Fruit fly (Drosophila melanogaster): ENCODE data around the gene CG5895.

The CG5895 gene

dm6 chr3L:16027163-16027633 lies 8.1 kb upstream of the CG5895 start (continued):
- TF ChIP-seq svp (GFP tag): peak; percentile 82
- TF ChIP-seq Eip93F (GFP tag; optimal IDR thresholded peaks at IDR 0.05): peak; percentile 2
- TF ChIP-seq Blimp-1 (GFP tag; optimal IDR thresholded peaks at IDR 0.05): no peak
- TF ChIP-seq Lpt (GFP tag; optimal IDR thresholded peaks at IDR 0.05): peak; percentile 66
- peak; percentile 68 for TF ChIP-seq spab (GFP tag; optimal IDR thresholded peaks at IDR 0.05)
- peak; percentile 73 for TF ChIP-seq net (GFP tag; optimal IDR thresholded peaks at IDR 0.05)
- TF ChIP-seq CG10631 (GFP tag; optimal IDR thresholded peaks at IDR 0.05): peak; percentile 62
- peak; percentile 80 for TF ChIP-seq CG8119 (GFP tag; IDR thresholded peaks at IDR 0.05)
- peak; percentile 82 for TF ChIP-seq CG15336 (GFP tag; IDR thresholded peaks at IDR 0.05)
- TF ChIP-seq Eip75B (GFP tag; optimal IDR thresholded peaks at IDR 0.05): peak; percentile 77
- peak; percentile 55 for TF ChIP-seq Hr39 (GFP tag; optimal IDR thresholded peaks at IDR 0.05)
- TF ChIP-seq CG16779 (tag; optimal IDR thresholded peaks at IDR 0.05): peak; percentile 39
- peak; percentile 62 for TF ChIP-seq OdsH (GFP tag; optimal IDR thresholded peaks at IDR 0.05)
- peak; percentile 65 for TF ChIP-seq CG6792 (GFP tag; optimal IDR thresholded peaks at IDR 0.05)
- TF ChIP-seq ss (GFP tag; optimal IDR thresholded peaks at IDR 0.05): peak; percentile 80 to 85
- TF ChIP-seq Ets21C (GFP tag; optimal IDR thresholded peaks at IDR 0.05): peak; percentile 17
- peak; percentile 25 for TF ChIP-seq cyc (GFP tag; optimal IDR thresholded peaks at IDR 0.05)
- TF ChIP-seq dsx (GFP tag; optimal IDR thresholded peaks at IDR 0.05; ENCODE audit: poor library complexity, severe bottlenecking): peak; percentile 8
- TF ChIP-seq CG34406 (GFP tag; optimal IDR thresholded peaks at IDR 0.05): peak; percentile 54
- TF ChIP-seq Ets96B (tag; optimal IDR thresholded peaks at IDR 0.05): peak; percentile 53
- peak; percentile 61 for TF ChIP-seq Sox14 (GFP tag; optimal IDR thresholded peaks at IDR 0.05)
- peak; percentile 64 for TF ChIP-seq CG9139 (GFP tag; optimal IDR thresholded peaks at IDR 0.05)
- TF ChIP-seq achi (GFP tag; optimal IDR thresholded peaks at IDR 0.05): peak; percentile 54
- TF ChIP-seq Met (GFP tag; optimal IDR thresholded peaks at IDR 0.05): peak; percentile 41
- TF ChIP-seq fd59A (GFP tag; optimal IDR thresholded peaks at IDR 0.05): peak; percentile 36
- peak; percentile 42 for TF ChIP-seq CG1621 (tag; optimal IDR thresholded peaks at IDR 0.05)
- peak; percentile 62 for TF ChIP-seq dac (GFP tag; optimal IDR thresholded peaks at IDR 0.05)

- TF ChIP-seq fkh (GFP tag; optimal IDR thresholded peaks at IDR 0.05): peak; percentile 3
- no peak for TF ChIP-seq esn (GFP tag; optimal IDR thresholded peaks at IDR 0.05)
- peak; percentile 29; the same call in 1 of the 2 replicates for TF ChIP-seq CG15336 (GFP tag; IDR thresholded peaks at IDR 0.05)
These were observed 6.4 kb upstream of the CG5895 start for dm6 chr3L:16028924-16029323.

- TF ChIP-seq Gug (GFP tag; IDR thresholded peaks at IDR 0.05) (no peak), CG6808 (GFP tag; optimal IDR thresholded peaks at IDR 0.05) (no peak), CG9139 (GFP tag; optimal IDR thresholded peaks at IDR 0.05) (no peak), achi (GFP tag; optimal IDR thresholded peaks at IDR 0.05) (no peak), CG4318 (GFP tag; optimal IDR thresholded peaks at IDR 0.05) (no peak), CG32006 (GFP tag; optimal IDR thresholded peaks at IDR 0.05) (no peak), CG6792 (GFP tag; optimal IDR thresholded peaks at IDR 0.05) (no peak), Ets21C (GFP tag; optimal IDR thresholded peaks at IDR 0.05) (no peak), Ets96B (tag; optimal IDR thresholded peaks at IDR 0.05) (no peak), CG31627 (GFP tag; optimal IDR thresholded peaks at IDR 0.05) (no peak), CG6854 (GFP tag; optimal IDR thresholded peaks at IDR 0.05) (no peak), Eip93F (GFP tag; optimal IDR thresholded peaks at IDR 0.05) (no peak)
These were observed 2.0 kb upstream of the CG5895 start, which contains the start of the genes CG42717 and CG42716 for dm6 chr3L:16033090-16033828. TSS of gene CG42717 (minus strand) at chr3L:16033190. TSS of gene CG42716 (plus strand) at chr3L:16033778.
